Fruit fly (Drosophila melanogaster) whole organism, wandering third instar larva: ENCODE data around the gene CG4069.

Experiments
- Abd-B ChIP-seq: fragments of >200 bp; optimal IDR thresholded peaks from 2 replicates; lab custom pipeline; 2017; ENCODE audit warnings: missing biosample characterization, missing genetic modification characterization
- CG32264 ChIP-seq: fragments of 200-800 bp; sonication (Bioruptor generic); optimal IDR thresholded peaks from 2 replicates; lab custom pipeline; 2016; ENCODE audit warnings: missing biosample characterization, missing genetic modification characterization
- CG9705 ChIP-seq: fragments of 200-800 bp; sonication (Bioruptor generic); optimal IDR thresholded peaks from 2 replicates; lab custom pipeline; 2018; ENCODE audit warnings: missing biosample characterization, mild to moderate bottlenecking, missing genetic modification characterization
- CrebA ChIP-seq: fragments of 200-800 bp; sonication (Bioruptor generic); optimal IDR thresholded peaks from 2 replicates; lab custom pipeline; 2016; ENCODE audit warnings: missing biosample characterization, mild to moderate bottlenecking, missing genetic modification characterization, borderline replicate concordance
- Dfd ChIP-seq: fragments of >200 bp; optimal IDR thresholded peaks from 2 replicates; lab custom pipeline; 2017; ENCODE audit warnings: missing biosample characterization, missing genetic modification characterization
- Dif ChIP-seq: fragments of 200-275, 200-300 bp; sonication (Bioruptor generic); optimal IDR thresholded peaks from 2 replicates; lab custom pipeline; 2018; ENCODE audit warnings: missing biosample characterization, missing genetic modification characterization; ENCODE audit not compliant: partially characterized antibody
- GATAd ChIP-seq: sonication (Bioruptor generic); optimal IDR thresholded peaks from 2 replicates; lab custom pipeline; 2016; ENCODE audit warnings: missing biosample characterization, missing genetic modification characterization
- HLH106 ChIP-seq: fragments of 200-800 bp; optimal IDR thresholded peaks from 3 replicates; lab custom pipeline; 2019; ENCODE audit warnings: missing biosample characterization, mild to moderate bottlenecking, missing genetic modification characterization, moderate library complexity
- Hnf4 ChIP-seq: fragments of 200-800 bp; sonication (Bioruptor generic); optimal IDR thresholded peaks from 2 replicates; lab custom pipeline; 2016; ENCODE audit warnings: missing biosample characterization, mild to moderate bottlenecking, missing genetic modification characterization
- Hr78 ChIP-seq: fragments of >200 bp; optimal IDR thresholded peaks from 2 replicates; lab custom pipeline; 2017; ENCODE audit warnings: missing biosample characterization, missing genetic modification characterization
- Hr83 ChIP-seq: fragments of 200-300 bp; sonication (Bioruptor generic); optimal IDR thresholded peaks from 2 replicates; lab custom pipeline; 2016; ENCODE audit warnings: missing biosample characterization, mild to moderate bottlenecking, missing genetic modification characterization, moderate library complexity; ENCODE audit not compliant: poor library complexity, severe bottlenecking
- Jra ChIP-seq: sonication (Bioruptor generic); optimal IDR thresholded peaks from 2 replicates; lab custom pipeline; 2016; ENCODE audit warnings: missing biosample characterization, missing genetic modification characterization
- Mio ChIP-seq: sonication (Bioruptor generic); optimal IDR thresholded peaks from 2 replicates; lab custom pipeline; 2016; ENCODE audit warnings: missing biosample characterization, missing genetic modification characterization
- Myc ChIP-seq: fragments of >200 bp; optimal IDR thresholded peaks from 2 replicates; lab custom pipeline; 2017
- N ChIP-seq: fragments of >200 bp; optimal IDR thresholded peaks from 2 replicates; lab custom pipeline; 2018; ENCODE audit warnings: missing biosample characterization, missing external identifiers, missing genetic modification characterization
- OdsH ChIP-seq: fragments of 200-800 bp; sonication (Bioruptor generic); optimal IDR thresholded peaks from 2 replicates; lab custom pipeline; 2016; ENCODE audit warnings: missing biosample characterization, mild to moderate bottlenecking, missing genetic modification characterization
- Rel ChIP-seq, 2 experiments: fragments of 200-800 bp; sonication (Bioruptor generic) in 1 of 2; optimal IDR thresholded peaks; 2 replicates in 1 of 2; 3 replicates in 1 of 2; lab custom pipeline; 2016 to 2019; ENCODE audit warnings: mild to moderate bottlenecking in 2 of 2, missing biosample characterization in 2 of 2, missing genetic modification characterization in 2 of 2, moderate library complexity in 1 of 2
- Sp1 ChIP-seq: fragments of 200-800 bp; sonication (Bioruptor generic); optimal IDR thresholded peaks from 3 replicates; lab custom pipeline; 2019; ENCODE audit warnings: missing biosample characterization, mild to moderate bottlenecking, missing genetic modification characterization, moderate library complexity
- Vsx2 ChIP-seq: fragments of 200-300, 225-300 bp; sonication (Bioruptor generic); optimal IDR thresholded peaks from 2 replicates; lab custom pipeline; 2018; ENCODE audit warnings: missing biosample characterization, missing genetic modification characterization; ENCODE audit not compliant: partially characterized antibody
- br ChIP-seq: fragments of 200-800 bp; sonication (Bioruptor generic); optimal IDR thresholded peaks from 2 replicates; lab custom pipeline; 2016; ENCODE audit warnings: missing biosample characterization, missing genetic modification characterization
- brk ChIP-seq: fragments of 200-800 bp; sonication (Bioruptor generic); optimal IDR thresholded peaks from 2 replicates; lab custom pipeline; 2016; ENCODE audit warnings: missing biosample characterization, mild to moderate bottlenecking, missing genetic modification characterization
- dl ChIP-seq, 2 experiments: fragments of 175-275, 200-275 bp in 1 of 2; fragments of 200-275 bp in 1 of 2; sonication (Bioruptor generic); optimal IDR thresholded peaks; lab custom pipeline; 2018; ENCODE audit warnings: mild to moderate bottlenecking in 2 of 2, missing biosample characterization in 2 of 2, missing genetic modification characterization in 2 of 2, moderate library complexity in 2 of 2; ENCODE audit not compliant: partially characterized antibody in 2 of 2, insufficient read depth in 1 of 2
- dmrt93B ChIP-seq: fragments of 200-800 bp; sonication (Bioruptor generic); optimal IDR thresholded peaks from 2 replicates; lab custom pipeline; 2018; ENCODE audit warnings: missing biosample characterization, mild to moderate bottlenecking, missing genetic modification characterization
- dsf ChIP-seq: sonication (Bioruptor generic); optimal IDR thresholded peaks from 2 replicates; lab custom pipeline; 2016; ENCODE audit warnings: missing biosample characterization, missing genetic modification characterization, borderline replicate concordance
- ey ChIP-seq: fragments of 200-800 bp; sonication (Bioruptor generic); optimal IDR thresholded peaks from 2 replicates; lab custom pipeline; 2016; ENCODE audit warnings: missing biosample characterization, missing genetic modification characterization
- foxo ChIP-seq, 2 experiments: fragments of 200-800 bp; sonication (Bioruptor generic); optimal IDR thresholded peaks; 2 replicates in 1 of 2; 3 replicates in 1 of 2; lab custom pipeline; 2016 to 2017; ENCODE audit warnings: missing biosample characterization in 2 of 2, missing genetic modification characterization in 2 of 2
- fru ChIP-seq: fragments of 200-800 bp; sonication (Bioruptor generic); optimal IDR thresholded peaks from 3 replicates; lab custom pipeline; 2016; ENCODE audit warnings: missing biosample characterization, mild to moderate bottlenecking, missing genetic modification characterization
- h ChIP-seq: fragments of 200-800 bp; sonication (Bioruptor generic); optimal IDR thresholded peaks from 3 replicates; lab custom pipeline; 2016; ENCODE audit warnings: missing biosample characterization, mild to moderate bottlenecking, missing genetic modification characterization
- jim ChIP-seq: fragments of 175-275, 200-325 bp; sonication (Bioruptor generic); optimal IDR thresholded peaks from 2 replicates; lab custom pipeline; 2016; ENCODE audit warnings: missing biosample characterization, mild to moderate bottlenecking, missing genetic modification characterization
- lola ChIP-seq: fragments of >200 bp; optimal IDR thresholded peaks from 2 replicates; lab custom pipeline; 2017; ENCODE audit warnings: missing biosample characterization, missing genetic modification characterization
- psq ChIP-seq: fragments of 200-800 bp; sonication (Bioruptor generic); optimal IDR thresholded peaks from 3 replicates; lab custom pipeline; 2017; ENCODE audit warnings: missing biosample characterization, mild to moderate bottlenecking, missing genetic modification characterization, moderate library complexity
- rgr ChIP-seq: fragments of 200-800 bp; sonication (Bioruptor generic); optimal IDR thresholded peaks from 3 replicates; lab custom pipeline; 2016; ENCODE audit warnings: missing biosample characterization, mild to moderate bottlenecking, missing genetic modification characterization
- sage ChIP-seq: fragments of 200-800 bp; sonication (Bioruptor generic); optimal IDR thresholded peaks from 2 replicates; lab custom pipeline; 2016; ENCODE audit warnings: missing biosample characterization, mild to moderate bottlenecking, missing genetic modification characterization
- sv ChIP-seq: fragments of 200-800 bp; sonication (Bioruptor generic); optimal IDR thresholded peaks from 3 replicates; lab custom pipeline; 2016; ENCODE audit warnings: missing biosample characterization, missing genetic modification characterization
- tai ChIP-seq: sonication (Bioruptor generic); optimal IDR thresholded peaks from 2 replicates; lab custom pipeline; 2016; ENCODE audit warnings: missing biosample characterization, missing genetic modification characterization
- usp ChIP-seq: fragments of >200 bp; optimal IDR thresholded peaks from 2 replicates; lab custom pipeline; 2017; ENCODE audit warnings: missing biosample characterization, missing genetic modification characterization
- woc ChIP-seq: sonication (Bioruptor generic); optimal IDR thresholded peaks from 2 replicates; lab custom pipeline; 2016; ENCODE audit warnings: missing biosample characterization, mild to moderate bottlenecking, missing genetic modification characterization

Gene CG4069

dm6 chr3L:12514762-12515215 lies 22.3 kb downstream of the CG4069 start, which contains the start of the genes sti and tral (continued):
- TF ChIP-seq Myc (lab: Kevin White, UChicago) (peak; percentile 80), h (GFP tag; lab: Kevin White, UChicago) (peak; percentile 93), tai (GFP tag; lab: Kevin White, UChicago) (no peak), Rel (GFP tag; optimal IDR thresholded peaks at IDR 0.05; lab: Kevin White, UChicago) (peak; percentile 23), Rel (tag; optimal IDR thresholded peaks at IDR 0.05; lab: Kevin White, UChicago) (peak; percentile 50), CG9705 (GFP tag; lab: Kevin White, UChicago) (peak; percentile 86)

- TF ChIP-seq dl (GFP tag; optimal IDR thresholded peaks at IDR 0.05; lab: Kevin White, UChicago; ENCODE audit: insufficient read depth in 1 of 2, partially characterized antibody in 2 of 2) = no peak
- TF ChIP-seq psq (GFP tag; lab: Kevin White, UChicago) = no peak
- no peak for TF ChIP-seq N (GFP tag; lab: Kevin White, UChicago)
- TF ChIP-seq brk (GFP tag; lab: Kevin White, UChicago) = no peak
- TF ChIP-seq br = no peak
- TF ChIP-seq Myc (lab: Kevin White, UChicago) = no peak
- TF ChIP-seq usp = no peak
- TF ChIP-seq sage (GFP tag; lab: Kevin White, UChicago) = no peak
- TF ChIP-seq, all 38 proteins: peak for 0
Observed at dm6 chr3L:12507571-12507970, 29.5 kb downstream of the CG4069 start, which contains the start of gene CG10654. CG10654 (minus strand) TSS chr3L:12507840.

dm6 chr3L:12506963-12507552 lies 30.1 kb downstream of the CG4069 start:
- peak; percentile 75 for TF ChIP-seq h (GFP tag; lab: Kevin White, UChicago)
- no peak for TF ChIP-seq Vsx2 (GFP tag; lab: Kevin White, UChicago)

dm6 chr3L:12505990-12506389 lies 31.1 kb downstream of the CG4069 start:
- TF ChIP-seq Hnf4 (GFP tag; lab: Kevin White, UChicago) = no peak
- no peak for TF ChIP-seq sage (GFP tag; lab: Kevin White, UChicago)
- TF ChIP-seq Rel (GFP tag; optimal IDR thresholded peaks at IDR 0.05; lab: Kevin White, UChicago) = no peak
- TF ChIP-seq Rel (tag; optimal IDR thresholded peaks at IDR 0.05; lab: Kevin White, UChicago) = no peak
- TF ChIP-seq, all 38 proteins: peak for 0

- TF ChIP-seq Hnf4 (GFP tag; lab: Kevin White, UChicago) = no peak
- peak; percentile 24 for TF ChIP-seq dsf (GFP tag; lab: Kevin White, UChicago)
- no peak for TF ChIP-seq CG32264 (GFP tag; lab: Kevin White, UChicago)
- TF ChIP-seq woc (GFP tag; lab: Kevin White, UChicago) = no peak
- no peak for TF ChIP-seq sv (GFP tag; lab: Kevin White, UChicago)
- peak; percentile 45 for TF ChIP-seq HLH106 (tag; lab: Kevin White, UChicago)
- TF ChIP-seq Myc (lab: Kevin White, UChicago) = peak; percentile 47
- no peak for TF ChIP-seq dl (GFP tag; optimal IDR thresholded peaks at IDR 0.05; lab: Kevin White, UChicago; ENCODE audit: insufficient read depth in 1 of 2, partially characterized antibody in 2 of 2)
- TF ChIP-seq Hr83 (GFP tag; lab: Kevin White, UChicago) = peak; percentile 47
- no peak for TF ChIP-seq Jra (GFP tag; lab: Kevin White, UChicago)
- TF ChIP-seq ey (GFP tag; lab: Kevin White, UChicago) = peak; percentile 12
- no peak for TF ChIP-seq Vsx2 (GFP tag; lab: Kevin White, UChicago)
- peak; percentile 40 for TF ChIP-seq CG9705 (GFP tag; lab: Kevin White, UChicago)
- no peak for TF ChIP-seq CrebA (GFP tag; lab: Kevin White, UChicago)
- TF ChIP-seq OdsH (GFP tag; lab: Kevin White, UChicago) = peak; percentile 37
- TF ChIP-seq Dfd (GFP tag; lab: Kevin White, UChicago) = no peak
- TF ChIP-seq foxo (GFP tag; optimal IDR thresholded peaks at IDR 0.05; lab: Kevin White, UChicago) = peak in 1 of 2 experiments; percentile 66
- TF ChIP-seq h (GFP tag; lab: Kevin White, UChicago) = peak; percentile 59
- peak; percentile 60 for TF ChIP-seq rgr
- no peak for TF ChIP-seq lola
- TF ChIP-seq psq (GFP tag; lab: Kevin White, UChicago) = peak; percentile 67
- TF ChIP-seq dmrt93B = no peak
- no peak for TF ChIP-seq Mio (GFP tag; lab: Kevin White, UChicago)
- no peak for TF ChIP-seq GATAd (GFP tag; lab: Kevin White, UChicago)
- TF ChIP-seq Hr78 (GFP tag; lab: Kevin White, UChicago) = no peak
- no peak for TF ChIP-seq tai (GFP tag; lab: Kevin White, UChicago)
- no peak for TF ChIP-seq Dif
- TF ChIP-seq Sp1 = peak; percentile 54
- no peak for TF ChIP-seq Abd-B (GFP tag; lab: Kevin White, UChicago)
- TF ChIP-seq fru = peak; percentile 50
- no peak for TF ChIP-seq jim (GFP tag; lab: Kevin White, UChicago)
Observed at dm6 chr3L:12503865-12504650, 33.1 kb downstream of the CG4069 start, which contains the start of the genes CG10646 and vih. CG10646 (minus strand) TSS chr3L:12503894. vih (plus strand) TSS chr3L:12504292.
